Worm (Caenorhabditis elegans) whole organism, late embryonic: ENCODE measurements around the gene glb-34.

Experiments used
- ceh-18 ChIP-seq: sonication (generic microtip); optimal IDR thresholded peaks from 2 replicates; lab custom pipeline; 2016; ENCODE audit warnings: missing genetic modification characterization, missing compliant biosample characterization
- ets-4 ChIP-seq: sonication (generic microtip); optimal IDR thresholded peaks from 2 replicates; lab custom pipeline; 2016; ENCODE audit warnings: missing genetic modification characterization, missing compliant biosample characterization
- nfya-1 ChIP-seq: sonication (generic microtip); optimal IDR thresholded peaks from 2 replicates; lab custom pipeline; 2017; ENCODE audit warnings: missing genetic modification characterization, mild to moderate bottlenecking, missing compliant biosample characterization, antibody characterized with exemption, moderate library complexity
- pag-3 ChIP-seq: sonication (generic microtip); optimal IDR thresholded peaks from 2 replicates; lab custom pipeline; 2016; ENCODE audit warnings: missing compliant biosample characterization, missing genetic modification characterization, borderline replicate concordance

ce11 chrIV:14617985-14618384 is 45.5 kb upstream of the glb-34 start:
- TF ChIP-seq nfya-1 (tag; lab: Kevin White, UChicago) (no peak), pag-3 (tag; lab: Kevin White, UChicago) (no peak), ets-4 (tag; lab: Kevin White, UChicago) (no peak), ceh-18 (tag; lab: Kevin White, UChicago) (no peak)
